Worm (Caenorhabditis elegans): ENCODE measurements around the gene wrn-1.

- no peak for TF ChIP-seq mdl-1 (tag; optimal IDR thresholded peaks at IDR 0.05)
- TF ChIP-seq nhr-25 (tag; optimal IDR thresholded peaks at IDR 0.05; ENCODE audit: borderline replicate concordance, insufficient read depth) = no peak
- no peak for TF ChIP-seq snpc-4 (tag; optimal IDR thresholded peaks at IDR 0.05)
- no peak for TF ChIP-seq ztf-11 (tag; optimal IDR thresholded peaks at IDR 0.05)
- TF ChIP-seq zip-2 (tag; optimal IDR thresholded peaks at IDR 0.05) = no peak
- no peak for TF ChIP-seq Y5F2A.4 (GFP tag; optimal IDR thresholded peaks at IDR 0.05)
- TF ChIP-seq lin-15B (tag; optimal IDR thresholded peaks at IDR 0.05) = no peak
- TF ChIP-seq nhr-102 (tag; optimal IDR thresholded peaks at IDR 0.05) = no peak
- no peak for TF ChIP-seq ama-1 (optimal IDR thresholded peaks at IDR 0.05)
- no peak for TF ChIP-seq lin-29 (GFP tag; IDR thresholded peaks at IDR 0.05)
- no peak for TF ChIP-seq pha-4 (GFP tag; IDR thresholded peaks at IDR 0.05)
- no peak for TF ChIP-seq pha-4 (tag; optimal IDR thresholded peaks at IDR 0.05)
- TF ChIP-seq R02D3.7 (tag; optimal IDR thresholded peaks at IDR 0.05) = no peak
- no peak for TF ChIP-seq zfp-2 (tag; optimal IDR thresholded peaks at IDR 0.05)
- TF ChIP-seq egl-27 (tag; optimal IDR thresholded peaks at IDR 0.05) = no peak
Measured at ce11 chrII:6531527-6531926, 23.2 kb upstream of the wrn-1 start, which contains the start of gene abch-1.

Measured in whole organism, L4 larva.